Worm (Caenorhabditis elegans): ENCODE data around the gene bcf-1.

The bcf-1 gene

ce11 chrV:6425927-6426326, 17.3 kb upstream of the bcf-1 start, which contains the start of gene T05H4.11 (continued):
- TF ChIP-seq saeg-2 (GFP tag; IDR thresholded peaks at IDR 0.05) (no peak), F49E8.2 (tag; optimal IDR thresholded peaks at IDR 0.05; ENCODE audit: borderline replicate concordance) (no peak), D1046.2 (GFP tag; IDR thresholded peaks at IDR 0.05) (no peak), hmg-1.1 (GFP tag; IDR thresholded peaks at IDR 0.05) (no peak), hif-1 (tag; optimal IDR thresholded peaks at IDR 0.05) (no peak), ceh-28 (tag; optimal IDR thresholded peaks at IDR 0.05) (no peak), vab-7 (GFP tag; IDR thresholded peaks at IDR 0.05) (no peak), skn-1 (tag; optimal IDR thresholded peaks at IDR 0.05) (no peak), daf-8 (GFP tag; IDR thresholded peaks at IDR 0.05) (no peak), dve-1 (tag; optimal IDR thresholded peaks at IDR 0.05; ENCODE audit: insufficient read depth) (no peak), nhr-11 (tag; optimal IDR thresholded peaks at IDR 0.05) (no peak), Y48G9A.11 (GFP tag; IDR thresholded peaks at IDR 0.05) (no peak), egl-27 (tag; optimal IDR thresholded peaks at IDR 0.05) (no peak), lsy-2 (tag; optimal IDR thresholded peaks at IDR 0.05) (no peak), nhr-102 (tag; optimal IDR thresholded peaks at IDR 0.05) (no peak), ceh-32 (tag; optimal IDR thresholded peaks at IDR 0.05; ENCODE audit: poor library complexity) (no peak), lin-38 (GFP tag; IDR thresholded peaks at IDR 0.05) (peak; percentile 22; the same call in 1 of the 2 replicates), nhr-76 (tag; optimal IDR thresholded peaks at IDR 0.05) (no peak), tag-97 (GFP tag; IDR thresholded peaks at IDR 0.05) (no peak), ceh-82 (tag; optimal IDR thresholded peaks at IDR 0.05) (no peak), ama-1 (optimal IDR thresholded peaks at IDR 0.05) (peak; percentile 84), hlh-11 (tag; optimal IDR thresholded peaks at IDR 0.05) (peak; percentile 18), nhr-10 (tag; optimal IDR thresholded peaks at IDR 0.05) (no peak), F44E2.7 (GFP tag; IDR thresholded peaks at IDR 0.05) (no peak), Y105C5A.15 (GFP tag; IDR thresholded peaks at IDR 0.05) (no peak), ZK337.2 (GFP tag; IDR thresholded peaks at IDR 0.05) (no peak), zag-1 (tag; optimal IDR thresholded peaks at IDR 0.05) (no peak), unc-130 (GFP tag; optimal IDR thresholded peaks at IDR 0.05) (no peak), zip-2 (tag; optimal IDR thresholded peaks at IDR 0.05) (no peak), nhr-41 (GFP tag; IDR thresholded peaks at IDR 0.05) (no peak), F10B5.3 (tag; optimal IDR thresholded peaks at IDR 0.05) (no peak), dmd-9 (GFP tag; IDR thresholded peaks at IDR 0.05) (no peak), nhr-77 (tag; optimal IDR thresholded peaks at IDR 0.05) (no peak), lim-7 (GFP tag; IDR thresholded peaks at IDR 0.05) (no peak), daf-12 (tag; optimal IDR thresholded peaks at IDR 0.05) (no peak), spr-1 (tag; optimal IDR thresholded peaks at IDR 0.05) (no peak), Y75B8A.6 (GFP tag; IDR thresholded peaks at IDR 0.05) (no peak), F26F4.8 (GFP tag; conservative IDR thresholded peaks at IDR 0.05) (no peak), mdt-29 (GFP tag; IDR thresholded peaks at IDR 0.05) (no peak), zfp-2 (tag; optimal IDR thresholded peaks at IDR 0.05) (no peak), zip-11 (GFP tag; IDR thresholded peaks at IDR 0.05) (no peak), set-16 (GFP tag; IDR thresholded peaks at IDR 0.05) (no peak), aly-2 (tag; optimal IDR thresholded peaks at IDR 0.05) (no peak), ztf-11 (tag; optimal IDR thresholded peaks at IDR 0.05) (no peak), dmd-6 (GFP tag; IDR thresholded peaks at IDR 0.05) (0 out of 2 replicates have a peak, but pooled peaks have one; percentile 6), madf-9 (GFP tag; conservative IDR thresholded peaks at IDR 0.05) (no peak), ceh-20 (GFP tag; IDR thresholded peaks at IDR 0.05) (0 out of 2 replicates have a peak, but pooled peaks have one; percentile 16), dmd-8 (GFP tag; IDR thresholded peaks at IDR 0.05) (no peak), mep-1 (tag; optimal IDR thresholded peaks at IDR 0.05) (no peak), ZK546.5 (tag; optimal IDR thresholded peaks at IDR 0.05) (no peak), lin-29 (GFP tag; IDR thresholded peaks at IDR 0.05) (no peak), nhr-28 (tag; optimal IDR thresholded peaks at IDR 0.05) (peak; percentile 14), lin-39 (tag; optimal IDR thresholded peaks at IDR 0.05) (no peak), R02D3.7 (tag; optimal IDR thresholded peaks at IDR 0.05) (no peak)
